Fruit fly (Drosophila melanogaster) whole organism, embryonic: ENCODE results near the gene Nepl20.
A peak's percentile ranks its signal among the peaks of the same experiment; 100 is the strongest.

Experiments used
- Atf3 ChIP-seq: fragments of 200-800 bp; sonication (Bioruptor generic); optimal IDR thresholded peaks from 3 replicates; lab custom pipeline; 2016; ENCODE audit warnings: missing biosample characterization, missing genetic modification characterization
- Atf6 ChIP-seq: fragments of 200-800 bp; sonication (Bioruptor generic); IDR thresholded peaks from 2 replicates; pipeline ENCODE4 v1.3.6; 2022; ENCODE audit warnings: missing biosample characterization, missing genetic modification characterization
- Bdp1 ChIP-seq: fragments of 200-800 bp; sonication (Bioruptor generic); optimal IDR thresholded peaks from 3 replicates; lab custom pipeline; 2016; ENCODE audit warnings: missing biosample characterization, missing genetic modification characterization
- CG10267 ChIP-seq: fragments of 200-800 bp; sonication (Bioruptor generic); optimal IDR thresholded peaks from 2 replicates; lab custom pipeline; 2018; ENCODE audit warnings: missing biosample characterization, mild to moderate bottlenecking, missing genetic modification characterization, moderate library complexity
- CG11085 ChIP-seq: fragments of 200-800 bp; sonication (Bioruptor generic); IDR thresholded peaks from 2 replicates; pipeline ENCODE4 v1.3.6; 2022; ENCODE audit warnings: missing biosample characterization, missing genetic modification characterization
- CG11504 ChIP-seq: fragments of 200-800 bp; sonication (Bioruptor generic); optimal IDR thresholded peaks from 3 replicates; lab custom pipeline; 2019; ENCODE audit warnings: missing biosample characterization, mild to moderate bottlenecking, missing genetic modification characterization, moderate library complexity
- CG11695 ChIP-seq: fragments of 200-800 bp; sonication (Bioruptor generic); IDR thresholded peaks from 3 replicates; pipeline ENCODE4 v1.3.6; 2022; ENCODE audit warnings: missing biosample characterization, missing genetic modification characterization
- CG11723 ChIP-seq: fragments of 200-800 bp; sonication (Bioruptor generic); optimal IDR thresholded peaks from 2 replicates; lab custom pipeline; 2017; ENCODE audit warnings: missing biosample characterization, mild to moderate bottlenecking, missing genetic modification characterization
- CG12659 ChIP-seq: fragments of 200-800 bp; sonication (Bioruptor generic); optimal IDR thresholded peaks from 3 replicates; lab custom pipeline; 2017; ENCODE audit warnings: mild to moderate bottlenecking, missing biosample characterization, missing genetic modification reagents, missing genetic modification characterization
- CG13775 ChIP-seq: fragments of 200-800 bp; sonication (Bioruptor generic); optimal IDR thresholded peaks from 3 replicates; lab custom pipeline; 2017; ENCODE audit warnings: missing biosample characterization, mild to moderate bottlenecking, missing genetic modification characterization
- CG14860 ChIP-seq: fragments of 200-800 bp; sonication (Bioruptor generic); IDR thresholded peaks from 3 replicates; pipeline ENCODE4 v1.3.6; 2022; ENCODE audit warnings: missing biosample characterization, missing genetic modification characterization; ENCODE audit not compliant: partially characterized antibody
- CG1603 ChIP-seq: fragments of 200-800 bp; sonication (Bioruptor generic); optimal IDR thresholded peaks from 2 replicates; lab custom pipeline; 2019; ENCODE audit warnings: missing biosample characterization, mild to moderate bottlenecking, missing genetic modification characterization, moderate library complexity
- CG1647 ChIP-seq: fragments of 200-800 bp; sonication (Bioruptor generic); optimal IDR thresholded peaks from 3 replicates; lab custom pipeline; 2016; ENCODE audit warnings: missing biosample characterization, missing genetic modification characterization
- CG17359 ChIP-seq: fragments of 200-800 bp; sonication (Bioruptor generic); optimal IDR thresholded peaks from 3 replicates; lab custom pipeline; 2018; ENCODE audit warnings: missing biosample characterization, mild to moderate bottlenecking, missing genetic modification characterization, moderate library complexity
- CG17829 ChIP-seq: fragments of 200-800 bp; optimal IDR thresholded peaks from 2 replicates; lab custom pipeline; 2019; ENCODE audit warnings: missing biosample characterization, mild to moderate bottlenecking, missing genetic modification characterization, moderate library complexity
- CG18011 ChIP-seq: fragments of 200-800 bp; sonication (Bioruptor generic); optimal IDR thresholded peaks from 2 replicates; lab custom pipeline; 2017; ENCODE audit warnings: missing biosample characterization, missing genetic modification characterization, mild to moderate bottlenecking, moderate library complexity, missing genotype
- CG2116 ChIP-seq: fragments of 200-800 bp; sonication (Bioruptor generic); optimal IDR thresholded peaks from 3 replicates; lab custom pipeline; 2018; ENCODE audit warnings: missing biosample characterization, mild to moderate bottlenecking, missing genetic modification characterization
- CG2678 ChIP-seq: fragments of 200-800 bp; sonication (Bioruptor generic); optimal IDR thresholded peaks from 3 replicates; lab custom pipeline; 2019; ENCODE audit warnings: missing biosample characterization, mild to moderate bottlenecking, missing genetic modification characterization, moderate library complexity
- CG30431 ChIP-seq: fragments of 200-800 bp; sonication (Bioruptor generic); optimal IDR thresholded peaks from 2 replicates; lab custom pipeline; 2017; ENCODE audit warnings: missing biosample characterization, missing genetic modification characterization
- CG31441 ChIP-seq: fragments of 200-800 bp; sonication (Bioruptor generic); IDR thresholded peaks from 2 replicates; pipeline ENCODE4 v1.3.6; 2022; ENCODE audit warnings: missing biosample characterization, missing genetic modification characterization
- CG4282 ChIP-seq: fragments of 200-800 bp; sonication (Bioruptor generic); optimal IDR thresholded peaks from 2 replicates; lab custom pipeline; 2016; ENCODE audit warnings: missing biosample characterization, missing genetic modification characterization
- CG4360 ChIP-seq: fragments of 200-800 bp; sonication (Bioruptor generic); IDR thresholded peaks from 2 replicates; pipeline ENCODE4 v1.3.6; 2022; ENCODE audit warnings: missing biosample characterization, missing genetic modification characterization
- CG4854 ChIP-seq: fragments of 200-800 bp; sonication (Bioruptor generic); optimal IDR thresholded peaks from 2 replicates; lab custom pipeline; 2016; ENCODE audit warnings: missing biosample characterization, missing genetic modification characterization, inconsistent platforms
- CG8478 ChIP-seq: fragments of >200 bp; optimal IDR thresholded peaks from 2 replicates; lab custom pipeline; 2018
- CG9215 ChIP-seq: fragments of 200-800 bp; sonication (Bioruptor generic); IDR thresholded peaks from 2 replicates; pipeline ENCODE4 v1.3.6; 2022; ENCODE audit warnings: missing biosample characterization, missing genetic modification characterization
- CrebB ChIP-seq: fragments of 200-800 bp; sonication (Bioruptor generic); optimal IDR thresholded peaks from 3 replicates; lab custom pipeline; 2018; ENCODE audit warnings: missing biosample characterization, mild to moderate bottlenecking, missing genetic modification characterization
- Pdp1 ChIP-seq, 2 experiments: fragments of 200-800 bp; sonication (Bioruptor generic); optimal IDR thresholded peaks; 3 replicates each; lab custom pipeline; 2016; ENCODE audit warnings: missing biosample characterization in 2 of 2, missing genetic modification characterization in 2 of 2, mild to moderate bottlenecking in 1 of 2, moderate library complexity in 1 of 2
- Taf1 ChIP-seq: fragments of 200-800 bp; sonication (Bioruptor generic); IDR thresholded peaks from 2 replicates; pipeline ENCODE4 v1.3.6; 2022; ENCODE audit warnings: missing biosample characterization, missing genetic modification characterization
- al ChIP-seq: fragments of 200-800 bp; sonication (Bioruptor generic); IDR thresholded peaks from 2 replicates; pipeline ENCODE4 v1.3.6; 2022; ENCODE audit warnings: missing biosample characterization, missing genetic modification characterization
- bowl ChIP-seq: fragments of 200-800 bp; sonication (Bioruptor generic); IDR thresholded peaks from 2 replicates; pipeline ENCODE4 v1.3.6; 2022; ENCODE audit warnings: missing biosample characterization, missing genetic modification characterization
- cas ChIP-seq: fragments of 200-800 bp; sonication (Bioruptor generic); IDR thresholded peaks from 2 replicates; pipeline ENCODE4 v1.3.6; 2022; ENCODE audit warnings: missing biosample characterization, missing genetic modification characterization
- caup ChIP-seq: fragments of 200-800 bp; sonication (Bioruptor generic); optimal IDR thresholded peaks from 3 replicates; lab custom pipeline; 2017; ENCODE audit warnings: missing biosample characterization, mild to moderate bottlenecking, missing genetic modification characterization, moderate library complexity; ENCODE audit not compliant: severe bottlenecking
- croc ChIP-seq: fragments of 200-800 bp; sonication (Bioruptor generic); conservative IDR thresholded peaks from 3 replicates; pipeline ENCODE4 v1.3.6; 2022; ENCODE audit warnings: missing biosample characterization, missing genetic modification characterization
- da ChIP-seq: fragments of 200-800 bp; sonication (Bioruptor generic); optimal IDR thresholded peaks from 2 replicates; lab custom pipeline; 2016; ENCODE audit warnings: missing biosample characterization, missing genetic modification characterization
- gcm ChIP-seq: fragments of 200-800 bp; sonication (Bioruptor generic); optimal IDR thresholded peaks from 2 replicates; lab custom pipeline; 2019; ENCODE audit warnings: missing biosample characterization, mild to moderate bottlenecking, missing genetic modification characterization, moderate library complexity
- hbn ChIP-seq: fragments of 200-800 bp; sonication (Bioruptor generic); IDR thresholded peaks from 2 replicates; pipeline ENCODE4 v1.3.6; 2022; ENCODE audit warnings: missing biosample characterization, missing genetic modification characterization; ENCODE audit not compliant: partially characterized antibody
- hth ChIP-seq: fragments of >200 bp; optimal IDR thresholded peaks from 2 replicates; lab custom pipeline; 2017; ENCODE audit warnings: inconsistent platforms
- insv ChIP-seq, 2 experiments: fragments of 200-800 bp; sonication (Bioruptor generic); optimal IDR thresholded peaks; 3 replicates each; lab custom pipeline; 2016 to 2018; ENCODE audit warnings: missing biosample characterization in 2 of 2, missing genetic modification characterization in 2 of 2
- mam ChIP-seq: fragments of 200-800 bp; sonication (Bioruptor generic); optimal IDR thresholded peaks from 3 replicates; lab custom pipeline; 2016; ENCODE audit warnings: missing biosample characterization, missing genetic modification characterization
- nau ChIP-seq: fragments of 200-800 bp; sonication (Bioruptor generic); optimal IDR thresholded peaks from 3 replicates; lab custom pipeline; 2017; ENCODE audit warnings: missing biosample characterization, mild to moderate bottlenecking, missing genetic modification characterization, missing genetic modification reagents
- oc ChIP-seq: fragments of 200-800 bp; sonication (Bioruptor generic); optimal IDR thresholded peaks from 2 replicates; lab custom pipeline; 2018; ENCODE audit warnings: missing biosample characterization, mild to moderate bottlenecking, missing genetic modification characterization, moderate library complexity
- onecut ChIP-seq: fragments of 200-800 bp; sonication (Bioruptor generic); IDR thresholded peaks from 2 replicates; pipeline ENCODE4 v1.3.6; 2022; ENCODE audit warnings: missing biosample characterization, missing genetic modification characterization
- pita ChIP-seq: fragments of 200-800 bp; sonication (Bioruptor generic); optimal IDR thresholded peaks from 2 replicates; lab custom pipeline; 2017; ENCODE audit warnings: missing biosample characterization, mild to moderate bottlenecking, missing genetic modification characterization
- prd ChIP-seq, 3 experiments: fragments of >200 bp in 2 of 3; fragments of 200-800 bp in 1 of 3; sonication (Bioruptor generic) in 1 of 3; optimal IDR thresholded peaks in 2 of 3; IDR thresholded peaks in 1 of 3; 2 replicates in 2 of 3; 3 replicates in 1 of 3; pipeline versions ENCODE4 v1.3.6 to Lab custom; 2017 to 2022; ENCODE audit warnings: missing biosample characterization in 1 of 3, missing genetic modification characterization in 1 of 3
- slp2 ChIP-seq: fragments of 200-800 bp; sonication (Bioruptor generic); optimal IDR thresholded peaks from 2 replicates; lab custom pipeline; 2016; ENCODE audit warnings: missing biosample characterization, missing genetic modification characterization
- sr ChIP-seq: fragments of 200-800 bp; sonication (Bioruptor generic); IDR thresholded peaks from 3 replicates; pipeline ENCODE4 v1.3.6; 2022; ENCODE audit warnings: missing biosample characterization, missing genetic modification characterization
- tna ChIP-seq: fragments of 200-800 bp; sonication (Bioruptor generic); IDR thresholded peaks from 2 replicates; pipeline ENCODE4 v1.3.6; 2022; ENCODE audit warnings: missing biosample characterization, missing genetic modification characterization; ENCODE audit not compliant: partially characterized antibody
- trem ChIP-seq: fragments of 200-800 bp; optimal IDR thresholded peaks from 3 replicates; lab custom pipeline; 2019; ENCODE audit warnings: missing biosample characterization, mild to moderate bottlenecking, missing genetic modification characterization, moderate library complexity
- usp ChIP-seq: fragments of >200 bp; optimal IDR thresholded peaks from 2 replicates; lab custom pipeline; 2017; ENCODE audit warnings: missing biosample characterization, missing genetic modification characterization
- z ChIP-seq: fragments of 200-800 bp; sonication (Bioruptor generic); IDR thresholded peaks from 3 replicates; pipeline ENCODE4 v1.3.6; 2022; ENCODE audit warnings: missing biosample characterization, missing genetic modification characterization

Gene Nepl20

dm6 chr3R:28904816-28905435 lies 24.3 kb downstream of the Nepl20 start (continued):
- TF ChIP-seq slp2 (peak; percentile 48), bowl (peak; percentile 39; the same call in 1 of the 2 replicates), hbn (GFP tag; lab: Robert Waterston, UW) (no peak), CG1603 (tag; lab: Kevin White, UChicago) (peak; percentile 84), CG9215 (GFP tag; lab: Robert Waterston, UW) (peak; percentile 81), CG31441 (GFP tag; lab: Robert Waterston, UW) (peak; percentile 51; the same call in 1 of the 2 replicates), CG10267 (tag; lab: Kevin White, UChicago) (peak; percentile 8), z (GFP tag; lab: Robert Waterston, UW) (no peak), CG4854 (GFP tag; lab: Kevin White, UChicago) (no peak), tna (GFP tag; lab: Robert Waterston, UW) (no peak), al (GFP tag; lab: Robert Waterston, UW) (peak; percentile 92), CG11504 (tag; lab: Kevin White, UChicago) (peak; percentile 67), CG4282 (GFP tag; lab: Kevin White, UChicago) (no peak), CG12659 (GFP tag; lab: Kevin White, UChicago) (peak; percentile 71), oc (peak; percentile 51), CG11723 (GFP tag; lab: Kevin White, UChicago) (peak; percentile 8), CG18011 (GFP tag; lab: Kevin White, UChicago) (peak; percentile 27), trem (tag; lab: Kevin White, UChicago) (no peak), CG4360 (GFP tag; lab: Robert Waterston, UW) (no peak), CG14860 (GFP tag; lab: Robert Waterston, UW) (no peak), CG2678 (tag; lab: Kevin White, UChicago) (peak; percentile 77), usp (no peak), onecut (peak; percentile 46), prd (optimal IDR thresholded peaks at IDR 0.05; lab: Kevin White, UChicago) (no peak), prd (GFP tag; IDR thresholded peaks at IDR 0.05; lab: Robert Waterston, UW) (peak; percentile 90), CG11085 (GFP tag; lab: Robert Waterston, UW) (peak; percentile 74), Pdp1 (GFP tag; optimal IDR thresholded peaks at IDR 0.05; lab: Kevin White, UChicago) (peak; percentile 70 to 81), Bdp1 (GFP tag; lab: Kevin White, UChicago) (peak; percentile 21), CrebB (tag; lab: Kevin White, UChicago) (peak; percentile 28), croc (GFP tag; lab: Robert Waterston, UW) (no peak; the same call in 2 of the 3 replicates), CG17359 (tag; lab: Kevin White, UChicago) (peak; percentile 68), caup (GFP tag; lab: Kevin White, UChicago) (peak; percentile 57), pita (no peak), Taf1 (peak; percentile 85), CG1647 (GFP tag; lab: Kevin White, UChicago) (peak; percentile 60), CG8478 (lab: Kevin White, UChicago) (no peak), da (GFP tag; lab: Kevin White, UChicago) (peak; percentile 49), Atf6 (GFP tag; lab: Robert Waterston, UW) (peak; percentile 83), CG2116 (GFP tag; lab: Kevin White, UChicago) (no peak), cas (GFP tag; lab: Robert Waterston, UW) (no peak), CG17829 (tag; lab: Kevin White, UChicago) (peak; percentile 59), Atf3 (GFP tag; lab: Kevin White, UChicago) (peak; percentile 66), mam (GFP tag; lab: Kevin White, UChicago) (peak; percentile 87), CG11695 (GFP tag; lab: Robert Waterston, UW) (peak; percentile 77), CG13775 (peak; percentile 47), nau (GFP tag; lab: Kevin White, UChicago) (peak; percentile 36), gcm (peak; percentile 42), hth (lab: Kevin White, UChicago) (no peak), CG30431 (peak; percentile 46), insv (GFP tag; optimal IDR thresholded peaks at IDR 0.05; lab: Kevin White, UChicago) (no peak), sr (GFP tag; lab: Robert Waterston, UW) (peak; percentile 54; the same call in 2 of the 3 replicates)
